Worm (Caenorhabditis elegans): ENCODE measurements around the gene bath-19.
"Not testable (repeated sequence)": the region's sequence is repeated elsewhere in the genome, so short reads cannot be mapped to it uniquely, and the experiment has no call there.

ce11 chrII:2023514-2023913 is 15.7 kb downstream of the bath-19 start, which contains the start of gene cya-2:
- TF ChIP-seq pha-4, pax-1 (tag; optimal IDR thresholded peaks at IDR 0.05): not testable (repeated sequence)
